Worm (Caenorhabditis elegans) whole organism, L1 larva: ENCODE data around the gene srx-125.

Experiments
- blmp-1 ChIP-seq: fragments of 150-350 bp; optimal IDR thresholded peaks from 2 replicates; lab custom pipeline; 2014; ENCODE audit warnings: missing biosample characterization, missing genetic modification characterization
- hlh-4 ChIP-seq: sonication (generic microtip); optimal IDR thresholded peaks from 2 replicates; lab custom pipeline; 2016; ENCODE audit warnings: mild to moderate bottlenecking, missing genetic modification characterization, missing compliant biosample characterization
- mdl-1 ChIP-seq, 2 experiments: fragments of 150-350 bp; optimal IDR thresholded peaks; 2 replicates each; lab custom pipeline; 2014 to 2017; ENCODE audit warnings: missing biosample characterization in 2 of 2, missing genetic modification characterization in 2 of 2, inconsistent platforms in 1 of 2
- nhr-20 ChIP-seq: sonication (generic microtip); optimal IDR thresholded peaks from 2 replicates; lab custom pipeline; 2016; ENCODE audit warnings: mild to moderate bottlenecking, missing genetic modification characterization, missing compliant biosample characterization
- nhr-90 ChIP-seq: sonication (generic microtip); optimal IDR thresholded peaks from 2 replicates; lab custom pipeline; 2016; ENCODE audit warnings: mild to moderate bottlenecking, missing genetic modification characterization, missing compliant biosample characterization; ENCODE audit not compliant: poor library complexity

- no peak for TF ChIP-seq nhr-90 (tag; lab: Kevin White, UChicago)
- TF ChIP-seq nhr-20 (tag; lab: Kevin White, UChicago), result no peak
- no peak for TF ChIP-seq hlh-4 (tag; lab: Kevin White, UChicago)
- no peak for TF ChIP-seq mdl-1 (tag; optimal IDR thresholded peaks at IDR 0.05; lab: Kevin White, UChicago)
- no peak for TF ChIP-seq blmp-1 (tag; lab: Kevin White, UChicago)
Observed at ce11 chrV:13380980-13381379, 13.9 kb downstream of the srx-125 start, which contains the start of gene cpz-2.
